Fruit fly (Drosophila melanogaster): ENCODE measurements around the gene MED31.

The MED31 gene

DNA sequence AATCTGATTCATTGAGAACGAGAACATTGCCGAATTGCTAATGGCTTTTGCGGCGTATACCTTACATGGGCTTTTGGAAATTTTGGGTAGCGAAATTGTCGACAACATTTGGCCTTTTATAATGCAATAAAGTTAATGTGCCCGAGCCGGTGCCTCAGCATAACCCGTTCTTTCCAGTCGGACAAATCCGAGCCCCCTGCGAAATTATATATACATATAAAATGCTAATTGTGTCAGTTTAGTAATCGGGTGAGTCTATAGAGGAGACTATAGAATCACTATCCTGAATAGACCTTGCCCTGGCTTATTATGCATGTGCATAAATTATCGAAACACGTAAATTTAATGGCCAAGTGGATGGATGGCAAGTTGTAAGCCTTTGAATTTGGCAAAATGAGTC, 36.6 kb downstream of the MED31 start:
- TF ChIP-seq CG14711 (tag; optimal IDR thresholded peaks at IDR 0.05) (no peak), ovo (GFP tag; optimal IDR thresholded peaks at IDR 0.05) (no peak), cic (GFP tag; optimal IDR thresholded peaks at IDR 0.05) (no peak), bab1 (GFP tag; optimal IDR thresholded peaks at IDR 0.05) (no peak), CG7101 (tag; optimal IDR thresholded peaks at IDR 0.05) (no peak), cnc (optimal IDR thresholded peaks at IDR 0.05) (no peak), tj (GFP tag; optimal IDR thresholded peaks at IDR 0.05) (no peak), CG5204 (GFP tag; optimal IDR thresholded peaks at IDR 0.05) (no peak), pad (GFP tag; optimal IDR thresholded peaks at IDR 0.05) (no peak)

dm6 chr3R:4687207-4687606, 45.4 kb downstream of the MED31 start:
- TF ChIP-seq CG7045 (GFP tag; optimal IDR thresholded peaks at IDR 0.05) = no peak
- TF ChIP-seq Crg-1 (GFP tag; optimal IDR thresholded peaks at IDR 0.05) = no peak
- TF ChIP-seq CG12768 (GFP tag; optimal IDR thresholded peaks at IDR 0.05) = no peak
- TF ChIP-seq CG11617 (GFP tag; optimal IDR thresholded peaks at IDR 0.05) = no peak
- TF ChIP-seq toe (GFP tag; optimal IDR thresholded peaks at IDR 0.05) = no peak
- TF ChIP-seq cnc (optimal IDR thresholded peaks at IDR 0.05) = no peak
- no peak for TF ChIP-seq Mnt (GFP tag; optimal IDR thresholded peaks at IDR 0.05)
- no peak for TF ChIP-seq cic (GFP tag; optimal IDR thresholded peaks at IDR 0.05)
- TF ChIP-seq Hr96 (GFP tag; optimal IDR thresholded peaks at IDR 0.05) = no peak
- no peak for TF ChIP-seq CG7101 (tag; optimal IDR thresholded peaks at IDR 0.05)
- no peak for TF ChIP-seq pad (GFP tag; optimal IDR thresholded peaks at IDR 0.05)
- TF ChIP-seq tj (GFP tag; optimal IDR thresholded peaks at IDR 0.05) = no peak
- TF ChIP-seq ovo (GFP tag; optimal IDR thresholded peaks at IDR 0.05) = no peak
- TF ChIP-seq CG14711 (tag; optimal IDR thresholded peaks at IDR 0.05) = no peak
- no peak for TF ChIP-seq CG33017 (tag; optimal IDR thresholded peaks at IDR 0.05)
- no peak for TF ChIP-seq bab1 (GFP tag; optimal IDR thresholded peaks at IDR 0.05)
- no peak for TF ChIP-seq Clk (GFP tag; optimal IDR thresholded peaks at IDR 0.05)

DNA sequence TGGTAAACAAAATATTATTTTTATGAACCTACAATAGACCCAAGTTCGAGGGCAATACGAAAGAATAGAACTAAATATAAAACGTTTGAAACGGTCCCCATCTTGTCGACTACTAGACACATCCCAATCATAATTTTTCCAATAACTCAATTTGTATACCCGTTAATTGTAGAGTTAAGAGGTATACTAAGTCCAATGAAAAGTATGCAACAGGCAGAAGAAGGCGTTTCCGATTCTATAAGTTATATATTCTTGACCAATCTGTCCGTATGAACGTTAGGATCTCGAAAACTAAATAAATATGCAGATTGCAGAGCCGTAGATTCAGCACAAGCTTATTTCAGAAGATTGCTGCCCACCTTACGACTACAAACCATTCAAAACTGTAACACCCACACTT, 48.7 kb downstream of the MED31 start, which contains the start of gene CG33927:
TSS of gene CG33927 (minus strand) at position 101 of the 400 bp plus-strand sequence.
- no peak for TF ChIP-seq tj (GFP tag; optimal IDR thresholded peaks at IDR 0.05)
- no peak for TF ChIP-seq ovo (GFP tag; optimal IDR thresholded peaks at IDR 0.05)
- TF ChIP-seq kay (GFP tag; ENCODE audit: borderline replicate concordance) = no peak
- TF ChIP-seq Clk (GFP tag; optimal IDR thresholded peaks at IDR 0.05) = no peak
